Worm (Caenorhabditis elegans) whole organism, mixed stage, embryonic: ENCODE measurements around the gene mrpl-45.

Experiments
- ceh-83 ChIP-seq: fragments of 200-800 bp; sonication (Bioruptor generic); optimal IDR thresholded peaks from 2 replicates; lab custom pipeline; 2018; ENCODE audit warnings: mild to moderate bottlenecking, missing genetic modification characterization, missing compliant biosample characterization
- flh-1 ChIP-seq: fragments of 200-800 bp; sonication (Bioruptor generic); optimal IDR thresholded peaks from 2 replicates; lab custom pipeline; 2018; ENCODE audit warnings: mild to moderate bottlenecking, missing genetic modification characterization, moderate library complexity, missing compliant biosample characterization
- lin-13 ChIP-seq: fragments of 150-350 bp; optimal IDR thresholded peaks from 2 replicates; lab custom pipeline; 2014; ENCODE audit warnings: missing biosample characterization, missing genetic modification characterization
- mep-1 ChIP-seq: fragments of 150-350 bp; optimal IDR thresholded peaks from 2 replicates; lab custom pipeline; 2017; ENCODE audit warnings: missing biosample characterization, missing genetic modification reagents, missing genetic modification characterization, inconsistent platforms
- nhr-237 ChIP-seq: fragments of 150-350 bp; optimal IDR thresholded peaks from 2 replicates; lab custom pipeline; 2014; ENCODE audit warnings: missing biosample characterization, missing genetic modification characterization
- pha-4 ChIP-seq: fragments of 150-350 bp; optimal IDR thresholded peaks from 2 replicates; lab custom pipeline; 2018; ENCODE audit warnings: missing biosample characterization, missing genetic modification reagents, missing genetic modification characterization
- sem-2 ChIP-seq: fragments of 200-800 bp; sonication (Bioruptor generic); optimal IDR thresholded peaks from 2 replicates; lab custom pipeline; 2018; ENCODE audit warnings: mild to moderate bottlenecking, missing genetic modification characterization, missing compliant biosample characterization
- snpc-4 ChIP-seq: fragments of 150-350 bp; optimal IDR thresholded peaks from 2 replicates; lab custom pipeline; 2014; ENCODE audit warnings: missing biosample characterization, missing genetic modification characterization
- unc-62 ChIP-seq: fragments of 150-350 bp; optimal IDR thresholded peaks from 2 replicates; lab custom pipeline; 2014; ENCODE audit warnings: missing biosample characterization, missing genetic modification reagents, missing genetic modification characterization
- zip-8 ChIP-seq: fragments of 150-350 bp; optimal IDR thresholded peaks from 2 replicates; lab custom pipeline; 2014; ENCODE audit warnings: missing biosample characterization, missing genetic modification characterization

ce11 chrIII:1229510-1229909, 27.7 kb upstream of the mrpl-45 start:
- TF ChIP-seq mep-1 (tag; lab: Kevin White, UChicago), result no peak
- no peak for TF ChIP-seq nhr-237 (tag; lab: Kevin White, UChicago)
- no peak for TF ChIP-seq unc-62 (GFP tag; lab: Kevin White, UChicago)
- no peak for TF ChIP-seq flh-1 (GFP tag; lab: Kevin White, UChicago)
- TF ChIP-seq sem-2 (GFP tag; lab: Kevin White, UChicago), result no peak
- TF ChIP-seq zip-8 (tag; lab: Kevin White, UChicago), result no peak
- TF ChIP-seq ceh-83, result no peak
- no peak for TF ChIP-seq snpc-4 (tag; lab: Kevin White, UChicago)
- no peak for TF ChIP-seq pha-4
- no peak for TF ChIP-seq lin-13 (tag; lab: Kevin White, UChicago)
